Fruit fly (Drosophila melanogaster) whole organism, adult: Measurements from ENCODE around the gene CG1774.

Experiments used
- Crg-1 ChIP-seq: fragments of 200-800 bp; sonication (Bioruptor generic); optimal IDR thresholded peaks from 2 replicates; lab custom pipeline; 2016; ENCODE audit warnings: missing biosample characterization, missing genetic modification characterization
- Mnt ChIP-seq: fragments of 200-800 bp; sonication (Bioruptor generic); optimal IDR thresholded peaks from 2 replicates; lab custom pipeline; 2016; ENCODE audit warnings: missing biosample characterization, mild to moderate bottlenecking, missing genetic modification characterization
- bab1 ChIP-seq: fragments of 200-800 bp; sonication (Bioruptor generic); optimal IDR thresholded peaks from 3 replicates; lab custom pipeline; 2019; ENCODE audit warnings: missing biosample characterization, mild to moderate bottlenecking, missing genetic modification characterization, moderate library complexity
- kay ChIP-seq: fragments of 200-800 bp; sonication (Bioruptor generic); peaks from one replicate; lab custom pipeline; 2016; ENCODE audit warnings: missing biosample characterization, missing genetic modification characterization, borderline replicate concordance

- TF ChIP-seq kay (GFP tag; lab: Kevin White, UChicago) (no peak), Mnt (GFP tag; lab: Kevin White, UChicago) (no peak), bab1 (no peak), Crg-1 (no peak)
Measured at dm6 chr3R:31550910-31551309, 41.7 kb upstream of the CG1774 start.
